Worm (Caenorhabditis elegans): ENCODE measurements around the gene F52E1.9.

ce11 chrV:8435292-8435691, 32.8 kb upstream of the F52E1.9 start:
- TF ChIP-seq hmg-11 (tag; optimal IDR thresholded peaks at IDR 0.05) = no peak
- no peak for TF ChIP-seq R02D3.7 (tag; optimal IDR thresholded peaks at IDR 0.05)
- TF ChIP-seq daf-12 (tag; optimal IDR thresholded peaks at IDR 0.05) = no peak

Data from whole organism, L3 larva.